Worm (Caenorhabditis elegans) whole organism, young adult: ENCODE measurements around the gene K06H7.1.

ENCODE experiments used
- F23B12.7 ChIP-seq: sonication (generic microtip); optimal IDR thresholded peaks from 2 replicates; lab custom pipeline; 2017; ENCODE audit warnings: missing genetic modification characterization, mild to moderate bottlenecking, missing compliant biosample characterization, antibody characterized with exemption, moderate library complexity; ENCODE audit not compliant: insufficient read depth
- snpc-1.1 ChIP-seq: sonication (generic microtip); optimal IDR thresholded peaks from 2 replicates; lab custom pipeline; 2017; ENCODE audit warnings: missing genetic modification characterization, mild to moderate bottlenecking, missing compliant biosample characterization, antibody characterized with exemption, moderate library complexity, missing genotype, missing genetic modification reagents; ENCODE audit not compliant: insufficient read depth

DNA sequence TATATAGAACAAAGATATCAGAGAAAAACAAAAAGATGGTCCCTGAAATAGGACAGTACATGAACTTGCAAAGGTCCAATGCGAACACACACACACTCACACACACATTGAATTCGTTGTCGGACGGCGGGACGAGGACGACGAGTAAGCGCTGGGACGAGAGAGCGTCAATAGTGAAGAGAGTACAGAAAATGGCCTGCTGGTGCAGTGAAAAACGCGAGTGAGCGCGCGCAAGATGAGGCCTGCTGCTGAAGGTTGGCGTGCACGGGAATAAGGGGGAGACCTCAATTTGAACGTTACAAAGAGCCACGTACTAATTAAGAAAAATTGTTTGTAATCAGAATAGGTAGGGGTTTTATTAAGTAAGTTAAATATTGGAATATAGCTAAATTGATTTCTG lies 27.9 kb downstream of the K06H7.1 start:
- TF ChIP-seq F23B12.7 (tag; lab: Kevin White, UChicago) (no peak), snpc-1.1 (no peak)
